Worm (Caenorhabditis elegans): ENCODE results near the gene C33F10.14.
A peak's percentile ranks its signal among the peaks of the same experiment; 100 is the strongest.

The C33F10.14 gene

DNA sequence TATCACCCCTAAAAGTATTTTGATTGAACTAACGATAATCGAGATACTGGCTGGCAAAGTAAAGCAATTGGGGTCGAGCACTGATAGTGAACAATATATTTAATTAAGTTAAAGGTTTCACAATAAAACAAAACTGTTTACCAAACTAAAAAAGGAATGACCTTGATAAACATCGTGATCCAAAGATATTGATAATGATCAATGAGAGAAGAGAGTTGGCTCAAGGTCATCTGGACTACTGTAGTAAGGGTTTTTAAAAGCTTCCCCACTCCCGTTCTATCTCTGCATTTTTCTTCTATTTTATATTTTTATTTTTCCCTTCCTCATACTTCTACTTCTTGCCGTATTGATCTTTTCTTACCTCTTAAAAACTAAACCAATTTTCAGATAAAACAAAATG, 47.6 kb upstream of the C33F10.14 start, which contains the start of gene F41C3.2:
Gene F41C3.2 (plus strand): TSS at position 388 of the 400 bp plus-strand sequence.
- TF ChIP-seq vab-15 (tag; optimal IDR thresholded peaks at IDR 0.05) (no peak), lin-14 (GFP tag; optimal IDR thresholded peaks at IDR 0.05) (peak; percentile 17), ceh-8 (GFP tag; optimal IDR thresholded peaks at IDR 0.05) (no peak), mab-9 (GFP tag; IDR thresholded peaks at IDR 0.05) (no peak), pag-3 (tag; optimal IDR thresholded peaks at IDR 0.05; ENCODE audit: borderline replicate concordance, insufficient read depth) (no peak), elt-2 (tag; optimal IDR thresholded peaks at IDR 0.05) (no peak), lin-15B (tag; optimal IDR thresholded peaks at IDR 0.05) (no peak), snu-23 (GFP tag; optimal IDR thresholded peaks at IDR 0.05) (peak; percentile 6), alr-1 (tag; optimal IDR thresholded peaks at IDR 0.05; ENCODE audit: borderline replicate concordance) (no peak), ceh-88 (GFP tag; IDR thresholded peaks at IDR 0.05) (no peak), nhr-47 (tag; optimal IDR thresholded peaks at IDR 0.05) (peak; percentile 26), nhr-85 (tag) (peak; percentile 83), nhr-20 (tag; optimal IDR thresholded peaks at IDR 0.05) (peak; percentile 18), lsy-2 (tag; optimal IDR thresholded peaks at IDR 0.05) (peak in 1 of 2 experiments; percentile 58), nhr-90 (tag; optimal IDR thresholded peaks at IDR 0.05; ENCODE audit: poor library complexity) (peak; percentile 56), irx-1 (tag; optimal IDR thresholded peaks at IDR 0.05) (no peak), nhr-71 (tag; optimal IDR thresholded peaks at IDR 0.05) (peak; percentile 22), elt-3 (tag; optimal IDR thresholded peaks at IDR 0.05) (peak in 3 of 6 experiments; percentile 18 to 83 (median 35)), nhr-237 (tag; optimal IDR thresholded peaks at IDR 0.05) (no peak)

DNA sequence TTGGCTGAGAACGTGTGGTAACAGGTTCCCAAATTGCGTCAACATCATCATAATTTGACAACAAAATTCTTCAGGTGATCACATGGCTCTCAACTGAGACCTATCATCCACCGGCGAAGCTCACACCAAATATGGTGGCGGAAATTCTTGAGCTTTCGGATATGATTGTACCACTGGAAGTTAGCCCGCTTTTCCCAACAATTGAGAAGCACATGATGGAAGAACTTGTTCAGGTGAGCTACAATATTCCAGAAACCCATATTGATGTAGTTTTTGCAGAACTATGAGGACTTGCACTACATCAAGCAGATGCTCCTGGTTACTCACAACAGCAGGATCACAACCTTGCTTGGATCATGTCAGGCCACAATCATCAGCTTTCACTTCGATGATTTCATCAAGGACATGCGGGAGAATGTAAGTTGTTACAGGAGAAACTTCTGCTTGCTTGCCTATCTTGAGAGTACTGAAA, 44.9 kb upstream of the C33F10.14 start, which contains the start of gene F41C3.1:
Gene F41C3.1 (plus strand): TSS at position 51 of the 472 bp plus-strand sequence.
- TF ChIP-seq nhr-71 (tag; optimal IDR thresholded peaks at IDR 0.05) (no peak), vab-15 (tag; optimal IDR thresholded peaks at IDR 0.05) (no peak), alr-1 (tag; optimal IDR thresholded peaks at IDR 0.05; ENCODE audit: borderline replicate concordance) (no peak), C04F5.9 (tag; optimal IDR thresholded peaks at IDR 0.05) (no peak), nhr-85 (tag) (peak; percentile 8), zip-4 (GFP tag; optimal IDR thresholded peaks at IDR 0.05) (no peak), unc-30 (tag; optimal IDR thresholded peaks at IDR 0.05) (no peak), mef-2 (tag; optimal IDR thresholded peaks at IDR 0.05) (no peak)

DNA sequence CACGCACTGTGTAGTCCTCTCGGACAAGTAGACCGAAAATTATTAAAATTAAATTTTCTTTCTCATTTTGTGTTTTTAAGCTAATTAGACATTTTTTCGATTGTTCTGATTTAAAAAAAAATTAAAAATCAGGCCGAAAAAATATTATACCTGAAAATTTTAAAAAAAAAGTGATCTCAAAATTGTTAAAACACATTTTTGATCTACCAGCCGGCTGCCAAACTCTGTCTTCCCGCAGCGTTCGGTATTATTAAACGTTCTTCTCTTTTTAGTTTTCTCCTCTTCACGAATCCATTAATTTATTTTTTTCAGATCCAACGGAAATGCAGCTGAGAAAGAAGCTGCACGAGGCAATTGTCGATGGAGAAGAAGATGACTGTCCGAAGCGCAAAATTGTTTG, 44.0 kb upstream of the C33F10.14 start, which contains the start of gene C27D9.1:
Gene C27D9.1 (plus strand): TSS at position 281 of the 400 bp plus-strand sequence.
- TF ChIP-seq skn-1 (tag; optimal IDR thresholded peaks at IDR 0.05) (no peak), ces-1 (GFP tag; optimal IDR thresholded peaks at IDR 0.05) (no peak), nhr-12 (tag; optimal IDR thresholded peaks at IDR 0.05) (no peak), tlp-1 (tag; optimal IDR thresholded peaks at IDR 0.05) (no peak), tbx-2 (tag; optimal IDR thresholded peaks at IDR 0.05) (no peak), unc-130 (tag; optimal IDR thresholded peaks at IDR 0.05) (no peak), nhr-76 (tag; optimal IDR thresholded peaks at IDR 0.05) (no peak), nhr-71 (tag; optimal IDR thresholded peaks at IDR 0.05) (no peak), mdl-1 (tag; optimal IDR thresholded peaks at IDR 0.05) (no peak)

DNA sequence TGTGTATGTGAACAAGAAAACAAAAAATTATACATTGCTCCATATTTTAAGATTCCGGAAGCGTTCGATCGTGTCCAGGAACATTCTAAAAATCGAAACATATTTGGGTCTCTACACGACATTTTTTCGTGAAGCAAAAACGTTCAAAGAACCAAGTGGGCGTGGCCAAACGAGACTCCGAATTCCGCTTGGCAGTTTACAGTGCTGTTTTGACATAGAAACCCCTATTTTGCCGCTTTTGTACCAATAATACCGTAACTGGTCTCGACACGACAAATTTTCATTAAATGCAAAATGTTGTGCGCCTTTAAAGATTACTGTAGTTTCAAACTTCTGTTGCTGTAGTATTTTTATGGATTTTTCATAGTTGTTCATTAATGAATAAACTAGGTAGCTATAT, 41.5 kb upstream of the C33F10.14 start:
- TF ChIP-seq unc-86 (tag; optimal IDR thresholded peaks at IDR 0.05): no peak
- TF ChIP-seq zip-4 (GFP tag; optimal IDR thresholded peaks at IDR 0.05): no peak
- no peak for TF ChIP-seq aly-2 (tag; optimal IDR thresholded peaks at IDR 0.05)
- no peak for TF ChIP-seq C34B4.2 (tag; optimal IDR thresholded peaks at IDR 0.05)
- no peak for TF ChIP-seq unc-130 (tag; optimal IDR thresholded peaks at IDR 0.05)
- no peak for TF ChIP-seq nhr-28 (tag; optimal IDR thresholded peaks at IDR 0.05)
- TF ChIP-seq ceh-63 (GFP tag; optimal IDR thresholded peaks at IDR 0.05): no peak
- TF ChIP-seq swsn-7 (tag; optimal IDR thresholded peaks at IDR 0.05): no peak
- TF ChIP-seq sptf-1 (tag; optimal IDR thresholded peaks at IDR 0.05): no peak

Measured in whole organism, L1 larva.